Fruit fly (Drosophila melanogaster) whole organism, embryonic: ENCODE measurements around the gene Acp65Aa.

ENCODE experiments used
- Atf-2 ChIP-seq: fragments of 200-800 bp; sonication (Bioruptor generic); optimal IDR thresholded peaks from 2 replicates; lab custom pipeline; 2016; ENCODE audit warnings: missing biosample characterization, missing genetic modification characterization
- BEAF-32 ChIP-seq: fragments of 200-800 bp; sonication (Bioruptor generic); optimal IDR thresholded peaks from 3 replicates; lab custom pipeline; 2017; ENCODE audit warnings: missing biosample characterization, missing genetic modification characterization, mild to moderate bottlenecking, moderate library complexity, missing genetic modification reagents
- CG10267 ChIP-seq: fragments of 200-800 bp; sonication (Bioruptor generic); optimal IDR thresholded peaks from 2 replicates; lab custom pipeline; 2018; ENCODE audit warnings: missing biosample characterization, mild to moderate bottlenecking, missing genetic modification characterization, moderate library complexity
- CG15011 ChIP-seq: fragments of 200-800 bp; sonication (Bioruptor generic); optimal IDR thresholded peaks from 3 replicates; lab custom pipeline; 2018; ENCODE audit warnings: missing biosample characterization, mild to moderate bottlenecking, missing genetic modification characterization
- CG18619 ChIP-seq: fragments of 200-800 bp; sonication (Bioruptor generic); optimal IDR thresholded peaks from 3 replicates; lab custom pipeline; 2017; ENCODE audit warnings: missing biosample characterization, mild to moderate bottlenecking, missing genetic modification characterization
- CG18764 ChIP-seq: fragments of 200-800 bp; sonication (Bioruptor generic); optimal IDR thresholded peaks from 3 replicates; lab custom pipeline; 2016; ENCODE audit warnings: missing biosample characterization, missing genetic modification characterization
- CG31441 ChIP-seq: fragments of 200-800 bp; sonication (Bioruptor generic); IDR thresholded peaks from 2 replicates; pipeline ENCODE4 v1.3.6; 2022; ENCODE audit warnings: missing biosample characterization, missing genetic modification characterization
- CG32772 ChIP-seq: fragments of 200-800 bp; sonication (Bioruptor generic); IDR thresholded peaks from 2 replicates; pipeline ENCODE4 v1.3.6; 2022; ENCODE audit warnings: missing biosample characterization, missing genetic modification characterization
- CG33213 ChIP-seq: fragments of 200-800 bp; sonication (Bioruptor generic); optimal IDR thresholded peaks from 3 replicates; lab custom pipeline; 2016; ENCODE audit warnings: missing biosample characterization, missing genetic modification characterization
- CG3838 ChIP-seq: fragments of 200-800 bp; sonication (Bioruptor generic); optimal IDR thresholded peaks from 3 replicates; lab custom pipeline; 2016; ENCODE audit warnings: missing biosample characterization, missing genetic modification characterization
- CG4730 ChIP-seq: fragments of 200-800 bp; sonication (Bioruptor generic); IDR thresholded peaks from 2 replicates; pipeline ENCODE4 v1.3.6; 2022; ENCODE audit warnings: missing biosample characterization, missing genetic modification characterization
- CG6175 ChIP-seq: fragments of 200-800 bp; sonication (Bioruptor generic); IDR thresholded peaks from 3 replicates; pipeline ENCODE4 v1.3.6; 2022; ENCODE audit warnings: missing biosample characterization, missing genetic modification characterization
- CG6683 ChIP-seq: fragments of 200-800 bp; sonication (Bioruptor generic); optimal IDR thresholded peaks from 2 replicates; lab custom pipeline; 2017; ENCODE audit warnings: missing biosample characterization, mild to moderate bottlenecking, missing genetic modification characterization, missing genetic modification reagents
- CG6689 ChIP-seq: fragments of 200-800 bp; sonication (Bioruptor generic); IDR thresholded peaks from 2 replicates; pipeline ENCODE4 v1.3.6; 2022; ENCODE audit warnings: missing biosample characterization, missing genetic modification characterization
- CG6791 ChIP-seq: fragments of 200-800 bp; sonication (Bioruptor generic); IDR thresholded peaks from 3 replicates; pipeline ENCODE4 v1.3.6; 2022; ENCODE audit warnings: missing biosample characterization, missing genetic modification characterization; ENCODE audit not compliant: partially characterized antibody
- CG7963 ChIP-seq: fragments of 200-800 bp; sonication (Bioruptor generic); IDR thresholded peaks from 3 replicates; pipeline ENCODE4 v1.3.6; 2022; ENCODE audit warnings: missing biosample characterization, missing genetic modification characterization; ENCODE audit not compliant: partially characterized antibody
- CG8359 ChIP-seq: fragments of 200-800 bp; sonication (Bioruptor generic); optimal IDR thresholded peaks from 2 replicates; lab custom pipeline; 2017; ENCODE audit warnings: missing biosample characterization, mild to moderate bottlenecking, missing genetic modification characterization, borderline replicate concordance
- CG9215 ChIP-seq: fragments of 200-800 bp; sonication (Bioruptor generic); IDR thresholded peaks from 2 replicates; pipeline ENCODE4 v1.3.6; 2022; ENCODE audit warnings: missing biosample characterization, missing genetic modification characterization
- CG9797 ChIP-seq: fragments of 200-800 bp; sonication (Bioruptor generic); optimal IDR thresholded peaks from 3 replicates; lab custom pipeline; 2018; ENCODE audit warnings: missing biosample characterization, mild to moderate bottlenecking, missing genetic modification characterization
- D19A ChIP-seq: fragments of 200-800 bp; optimal IDR thresholded peaks from 3 replicates; lab custom pipeline; 2019; ENCODE audit warnings: missing biosample characterization, mild to moderate bottlenecking, missing genetic modification characterization, moderate library complexity
- Dbx ChIP-seq: fragments of 200-800 bp; sonication (Bioruptor generic); IDR thresholded peaks from 3 replicates; pipeline ENCODE4 v1.3.6; 2022; ENCODE audit warnings: missing biosample characterization, missing genetic modification characterization
- Dip2 ChIP-seq: fragments of 200-800 bp; sonication (Bioruptor generic); IDR thresholded peaks from 2 replicates; pipeline ENCODE4 v1.3.6; 2022; ENCODE audit warnings: missing biosample characterization, missing genetic modification characterization
- Doc3 ChIP-seq: fragments of 200-800 bp; sonication (Bioruptor generic); IDR thresholded peaks from 3 replicates; pipeline ENCODE4 v1.3.6; 2022; ENCODE audit warnings: missing biosample characterization, missing genetic modification characterization; ENCODE audit not compliant: partially characterized antibody
- Fer2 ChIP-seq: fragments of 200-800 bp; sonication (Bioruptor generic); optimal IDR thresholded peaks from 2 replicates; lab custom pipeline; 2018; ENCODE audit warnings: missing biosample characterization, mild to moderate bottlenecking, missing genetic modification characterization, moderate library complexity
- HLHmδ ChIP-seq: fragments of 200-800 bp; sonication (Bioruptor generic); optimal IDR thresholded peaks from 2 replicates; lab custom pipeline; 2018; ENCODE audit warnings: missing biosample characterization, mild to moderate bottlenecking, missing genetic modification characterization, moderate library complexity
- Lhr ChIP-seq: fragments of 200-800 bp; sonication (Bioruptor generic); optimal IDR thresholded peaks from 3 replicates; lab custom pipeline; 2017; ENCODE audit warnings: mild to moderate bottlenecking, missing biosample characterization, missing genetic modification reagents, missing genetic modification characterization
- Lpt ChIP-seq: fragments of >200 bp; optimal IDR thresholded peaks from 2 replicates; lab custom pipeline; 2018; ENCODE audit warnings: missing biosample characterization, missing genetic modification characterization
- Med ChIP-seq: fragments of 200-800 bp; sonication (Bioruptor generic); peaks from one replicate; lab custom pipeline; 2016; ENCODE audit warnings: missing biosample characterization, missing genetic modification characterization, mild to moderate bottlenecking, inconsistent platforms, moderate library complexity
- Mes4 ChIP-seq: fragments of 200-800 bp; sonication (Bioruptor generic); optimal IDR thresholded peaks from 2 replicates; lab custom pipeline; 2016; ENCODE audit warnings: missing biosample characterization, missing genetic modification characterization
- Pdp1 ChIP-seq, 2 experiments: fragments of 200-800 bp; sonication (Bioruptor generic); optimal IDR thresholded peaks; 3 replicates each; lab custom pipeline; 2016; ENCODE audit warnings: missing biosample characterization in 2 of 2, missing genetic modification characterization in 2 of 2, mild to moderate bottlenecking in 1 of 2, moderate library complexity in 1 of 2
- Ssrp ChIP-seq: fragments of 200-800 bp; sonication (Bioruptor generic); optimal IDR thresholded peaks from 2 replicates; lab custom pipeline; 2018; ENCODE audit warnings: missing biosample characterization, mild to moderate bottlenecking, missing genetic modification characterization, moderate library complexity
- Usf ChIP-seq: fragments of 200-800 bp; sonication (Bioruptor generic); optimal IDR thresholded peaks from 2 replicates; lab custom pipeline; 2017; ENCODE audit warnings: missing genotype, missing biosample characterization, missing genetic modification characterization
- bigmax ChIP-seq: fragments of 200-800 bp; sonication (Bioruptor generic); optimal IDR thresholded peaks from 2 replicates; lab custom pipeline; 2018; ENCODE audit warnings: missing biosample characterization, mild to moderate bottlenecking, missing genetic modification characterization
- chif ChIP-seq, 2 experiments: fragments of 200-800 bp; sonication (Bioruptor generic); optimal IDR thresholded peaks; 3 replicates each; lab custom pipeline; 2016; ENCODE audit warnings: missing biosample characterization in 2 of 2, missing genetic modification characterization in 2 of 2
- ci ChIP-seq: fragments of 200-800 bp; sonication (Bioruptor generic); IDR thresholded peaks from 3 replicates; pipeline ENCODE4 v1.3.6; 2022; ENCODE audit warnings: missing biosample characterization, missing genetic modification characterization
- croc ChIP-seq: fragments of 200-800 bp; sonication (Bioruptor generic); conservative IDR thresholded peaks from 3 replicates; pipeline ENCODE4 v1.3.6; 2022; ENCODE audit warnings: missing biosample characterization, missing genetic modification characterization
- crol ChIP-seq: fragments of 200-800 bp; sonication (Bioruptor generic); IDR thresholded peaks from 2 replicates; pipeline ENCODE4 v1.3.6; 2022; ENCODE audit warnings: missing biosample characterization, missing genetic modification characterization
- danr ChIP-seq: fragments of 200-800 bp; sonication (Bioruptor generic); IDR thresholded peaks from 2 replicates; pipeline ENCODE4 v1.3.6; 2022; ENCODE audit warnings: missing biosample characterization, missing genetic modification characterization
- emc ChIP-seq: fragments of 200-800 bp; sonication (Bioruptor generic); optimal IDR thresholded peaks from 2 replicates; lab custom pipeline; 2016; ENCODE audit warnings: missing biosample characterization, missing genetic modification characterization
- ems ChIP-seq: fragments of 200-800 bp; sonication (Bioruptor generic); optimal IDR thresholded peaks from 3 replicates; lab custom pipeline; 2016; ENCODE audit warnings: missing biosample characterization, missing genetic modification characterization
- grau ChIP-seq: fragments of 200-800 bp; optimal IDR thresholded peaks from 3 replicates; lab custom pipeline; 2019; ENCODE audit warnings: missing biosample characterization, mild to moderate bottlenecking, missing genetic modification characterization, moderate library complexity
- gro ChIP-seq: fragments of 200-800 bp; sonication (Bioruptor generic); optimal IDR thresholded peaks from 2 replicates; lab custom pipeline; 2016; ENCODE audit warnings: missing biosample characterization, missing genetic modification characterization
- lola ChIP-seq, 3 experiments: fragments of >200 bp in 2 of 3; fragments of 200-800 bp in 1 of 3; sonication (Bioruptor generic) in 1 of 3; optimal IDR thresholded peaks; 2 replicates each; lab custom pipeline; 2017 to 2019; ENCODE audit warnings: missing biosample characterization in 3 of 3, missing genetic modification characterization in 3 of 3, mild to moderate bottlenecking in 1 of 3, moderate library complexity in 1 of 3
- mam ChIP-seq: fragments of 200-800 bp; sonication (Bioruptor generic); optimal IDR thresholded peaks from 3 replicates; lab custom pipeline; 2016; ENCODE audit warnings: missing biosample characterization, missing genetic modification characterization
- nom ChIP-seq: fragments of 200-800 bp; sonication (Bioruptor generic); optimal IDR thresholded peaks from 2 replicates; lab custom pipeline; 2017; ENCODE audit warnings: missing biosample characterization, missing genetic modification characterization, mild to moderate bottlenecking, moderate library complexity, missing genetic modification reagents
- odd ChIP-seq: fragments of 200-800 bp; sonication (Bioruptor generic); optimal IDR thresholded peaks from 2 replicates; lab custom pipeline; 2017; ENCODE audit warnings: missing biosample characterization, mild to moderate bottlenecking, missing genetic modification characterization
- slbo ChIP-seq: fragments of 200-800 bp; sonication (Bioruptor generic); IDR thresholded peaks from 2 replicates; pipeline ENCODE4 v1.3.6; 2022; ENCODE audit warnings: missing biosample characterization, missing genetic modification characterization
- sqz ChIP-seq: fragments of 200-800 bp; sonication (Bioruptor generic); optimal IDR thresholded peaks from 3 replicates; lab custom pipeline; 2018; ENCODE audit warnings: missing biosample characterization, mild to moderate bottlenecking, missing genetic modification characterization

Gene Acp65Aa

dm6 chr3L:6188995-6189927 is 36.7 kb upstream of the Acp65Aa start, which contains the start of the genes D19A and CG7386 (continued):
- TF ChIP-seq CG33213 (GFP tag; lab: Kevin White, UChicago): peak; percentile 38
- peak; percentile 79 for TF ChIP-seq Dbx (GFP tag; lab: Robert Waterston, UW)
- peak; percentile 88 for TF ChIP-seq sqz (GFP tag; lab: Kevin White, UChicago)
- TF ChIP-seq CG15011 (GFP tag; lab: Kevin White, UChicago): no peak
- peak; percentile 86 for TF ChIP-seq slbo (GFP tag; lab: Robert Waterston, UW)
- no peak for TF ChIP-seq Dip2 (GFP tag; lab: Robert Waterston, UW)
- peak; percentile 80 for TF ChIP-seq D19A
- peak; percentile 12 for TF ChIP-seq CG18619 (GFP tag; lab: Kevin White, UChicago)
- peak; percentile 49 for TF ChIP-seq grau
- peak; percentile 47 for TF ChIP-seq CG10267 (tag; lab: Kevin White, UChicago)
- no peak for TF ChIP-seq CG7963
- no peak for TF ChIP-seq odd (GFP tag; lab: Kevin White, UChicago)
- TF ChIP-seq Med (GFP tag; lab: Kevin White, UChicago): peak; percentile 94
- no peak for TF ChIP-seq danr (GFP tag; lab: Robert Waterston, UW)
- TF ChIP-seq CG6175 (GFP tag; lab: Robert Waterston, UW): no peak
- TF ChIP-seq CG8359 (GFP tag; lab: Kevin White, UChicago): no peak
- TF ChIP-seq croc: peak; percentile 14; the same call in 1 of the 3 replicates
- TF ChIP-seq Pdp1 (GFP tag; optimal IDR thresholded peaks at IDR 0.05; lab: Kevin White, UChicago): peak; percentile 30 to 41
- peak; percentile 25 for TF ChIP-seq Ssrp (tag; lab: Kevin White, UChicago)
- peak; percentile 24 for TF ChIP-seq nom (GFP tag; lab: Kevin White, UChicago)
- peak; percentile 75 for TF ChIP-seq ci
- peak; percentile 46; the same call in 1 of the 2 replicates for TF ChIP-seq CG32772 (GFP tag; lab: Robert Waterston, UW)
- TF ChIP-seq ems (GFP tag; lab: Kevin White, UChicago): no peak
- TF ChIP-seq Usf: no peak
- TF ChIP-seq CG6683: no peak
- peak; percentile 74 for TF ChIP-seq mam (GFP tag; lab: Kevin White, UChicago)
- TF ChIP-seq Fer2 (tag; lab: Kevin White, UChicago): peak; percentile 11
- peak; percentile 41 for TF ChIP-seq Atf-2
- peak; percentile 57 for TF ChIP-seq CG31441 (GFP tag; lab: Robert Waterston, UW)
- peak in 1 of 2 experiments; percentile 40 for TF ChIP-seq chif (GFP tag; optimal IDR thresholded peaks at IDR 0.05; lab: Kevin White, UChicago)
- no peak for TF ChIP-seq BEAF-32 (GFP tag; lab: Kevin White, UChicago)
- peak; percentile 19 for TF ChIP-seq emc (GFP tag; lab: Kevin White, UChicago)

- peak; percentile 81 for TF ChIP-seq HLHmδ (GFP tag; lab: Kevin White, UChicago)
- TF ChIP-seq Lhr (GFP tag; lab: Kevin White, UChicago): peak; percentile 63
- TF ChIP-seq CG6689 (GFP tag; lab: Robert Waterston, UW): peak; percentile 84
- TF ChIP-seq bigmax (GFP tag; lab: Kevin White, UChicago): peak; percentile 11
- TF ChIP-seq gro (GFP tag; lab: Kevin White, UChicago): peak; percentile 91
- peak; percentile 35 for TF ChIP-seq CG9797 (GFP tag; lab: Kevin White, UChicago)
- peak; percentile 34; the same call in 1 of the 2 replicates for TF ChIP-seq crol (GFP tag; lab: Robert Waterston, UW)
- TF ChIP-seq Lpt (GFP tag; lab: Kevin White, UChicago): no peak
- TF ChIP-seq CG3838: peak; percentile 71
- TF ChIP-seq Mes4 (GFP tag; lab: Kevin White, UChicago): peak; percentile 56
- peak; percentile 59; the same call in 2 of the 3 replicates for TF ChIP-seq CG6791 (GFP tag; lab: Robert Waterston, UW)
- peak; percentile 85 for TF ChIP-seq CG18764 (GFP tag; lab: Kevin White, UChicago)
- TF ChIP-seq lola (GFP tag; optimal IDR thresholded peaks at IDR 0.05; lab: Kevin White, UChicago): peak in 1 of 3 experiments; percentile 66
- TF ChIP-seq CG9215 (GFP tag; lab: Robert Waterston, UW): peak; percentile 81
- TF ChIP-seq CG4730 (GFP tag; lab: Robert Waterston, UW): peak; percentile 86
- no peak for TF ChIP-seq Doc3 (GFP tag; lab: Robert Waterston, UW)
These were observed 32.4 kb upstream of the Acp65Aa start, which contains the start of the genes D19B and CG43293 for dm6 chr3L:6184884-6185438. D19B (minus strand) TSS chr3L:6184920. CG43293 (plus strand) TSS chr3L:6185189.
